Fruit fly (Drosophila melanogaster) Kc167 (cell line): Measurements from ENCODE around the gene CG42577.

ENCODE experiments used
- Myc ChIP-seq: fragments of >200 bp; optimal IDR thresholded peaks from 2 replicates; lab custom pipeline; 2017; ENCODE audit warnings: missing external identifiers
- Sin3A ChIP-seq: fragments of >200 bp; optimal IDR thresholded peaks from 2 replicates; lab custom pipeline; 2018; ENCODE audit warnings: missing external identifiers
- h ChIP-seq: fragments of >200 bp; optimal IDR thresholded peaks from 3 replicates; lab custom pipeline; 2018; ENCODE audit warnings: missing external identifiers
- psq ChIP-seq: fragments of >200 bp; optimal IDR thresholded peaks from 2 replicates; lab custom pipeline; 2017; ENCODE audit warnings: missing external identifiers
- ttk ChIP-seq: sonication (Bioruptor generic); optimal IDR thresholded peaks from 2 replicates; lab custom pipeline; 2017; ENCODE audit warnings: missing external identifiers

- TF ChIP-seq Sin3A, result no peak
- TF ChIP-seq Myc, result no peak
- no peak for TF ChIP-seq psq (lab: Kevin White, UChicago)
- no peak for TF ChIP-seq h
- TF ChIP-seq ttk (lab: Kevin White, UChicago), result no peak
Observed at dm6 chrX:20255977-20256376, 3.1 kb upstream of the CG42577 start.
